Fruit fly (Drosophila melanogaster): ENCODE measurements around the gene CG15386.
A peak's percentile ranks its signal among the peaks of the same experiment; 100 is the strongest.

CG15386 gene

DNA sequence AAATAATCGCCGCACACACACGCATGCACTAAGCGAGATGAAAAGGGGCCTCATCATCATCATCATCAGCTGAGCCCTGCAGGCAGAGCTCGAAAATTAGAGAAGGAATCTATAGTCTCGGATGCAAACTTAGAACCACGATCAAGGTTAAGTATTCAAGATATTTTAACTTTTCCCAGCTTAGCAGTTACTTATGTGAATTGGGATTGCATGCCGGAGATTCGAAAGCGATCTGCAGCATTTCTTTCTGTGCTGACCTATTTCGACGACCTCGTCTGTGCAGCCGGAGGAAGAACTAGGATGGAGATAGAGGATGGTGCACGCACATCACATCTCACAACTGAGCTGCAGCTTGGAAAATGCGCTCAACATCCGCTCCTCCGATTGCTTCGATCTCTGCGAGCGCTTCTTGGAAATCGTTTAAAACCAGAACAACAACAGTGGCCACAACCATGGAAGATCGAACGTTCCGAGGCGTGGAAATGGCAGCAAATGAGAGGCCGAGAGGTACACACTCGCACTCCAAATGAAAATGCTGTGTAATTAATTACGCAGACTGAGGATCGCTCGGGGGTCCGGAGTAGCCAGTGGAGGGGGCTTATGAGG, 34.2 kb downstream of the CG15386 start (continued):
- TF ChIP-seq CG17912 (GFP tag; optimal IDR thresholded peaks at IDR 0.05) (no peak), BEAF-32 (GFP tag; optimal IDR thresholded peaks at IDR 0.05) (no peak), CG10366 (GFP tag; IDR thresholded peaks at IDR 0.05) (peak; percentile 23; the same call in 1 of the 2 replicates), CG10979 (tag; optimal IDR thresholded peaks at IDR 0.05) (peak; percentile 88), aop (GFP tag; IDR thresholded peaks at IDR 0.05) (peak; percentile 65), HLH54F (GFP tag; optimal IDR thresholded peaks at IDR 0.05) (peak; percentile 29), slou (GFP tag; optimal IDR thresholded peaks at IDR 0.05) (no peak), ase (GFP tag; IDR thresholded peaks at IDR 0.05) (no peak; the same call in 2 of the 3 replicates), Eip74EF (GFP tag; optimal IDR thresholded peaks at IDR 0.05) (no peak), CG10959 (GFP tag; IDR thresholded peaks at IDR 0.05) (peak; percentile 95), Rx (GFP tag; IDR thresholded peaks at IDR 0.05) (peak; percentile 52; the same call in 1 of the 2 replicates), CG5180 (GFP tag; optimal IDR thresholded peaks at IDR 0.05) (no peak), ssp (GFP tag; IDR thresholded peaks at IDR 0.05) (peak; percentile 38; the same call in 1 of the 2 replicates), Ssrp (tag; optimal IDR thresholded peaks at IDR 0.05) (peak; percentile 61), CG4424 (GFP tag; optimal IDR thresholded peaks at IDR 0.05) (peak; percentile 72), CG17359 (tag; optimal IDR thresholded peaks at IDR 0.05) (no peak), CG4854 (GFP tag; optimal IDR thresholded peaks at IDR 0.05) (no peak), CG13775 (GFP tag; optimal IDR thresholded peaks at IDR 0.05) (peak; percentile 72), BtbVII (GFP tag; optimal IDR thresholded peaks at IDR 0.05) (no peak), tup (GFP tag; optimal IDR thresholded peaks at IDR 0.05) (peak; percentile 35), CG10209 (GFP tag; optimal IDR thresholded peaks at IDR 0.05) (peak; percentile 54), Mes4 (GFP tag; optimal IDR thresholded peaks at IDR 0.05) (peak; percentile 58), mld (GFP tag; IDR thresholded peaks at IDR 0.05; ENCODE audit: partially characterized antibody) (no peak), CG16863 (GFP tag; optimal IDR thresholded peaks at IDR 0.05) (peak; percentile 59), CG11456 (GFP tag; IDR thresholded peaks at IDR 0.05) (no peak), sd (tag; optimal IDR thresholded peaks at IDR 0.05) (no peak), hbn (GFP tag; IDR thresholded peaks at IDR 0.05; ENCODE audit: partially characterized antibody) (no peak), Ets65A (GFP tag) (peak; percentile 95), maf-S (GFP tag; optimal IDR thresholded peaks at IDR 0.05) (no peak), Ptx1 (GFP tag; IDR thresholded peaks at IDR 0.05) (0 out of 2 replicates have a peak, but pooled peaks have one; percentile 10), en (GFP tag; optimal IDR thresholded peaks at IDR 0.05) (peak; percentile 9), Oaz (GFP tag; IDR thresholded peaks at IDR 0.05) (no peak), CG32772 (GFP tag; IDR thresholded peaks at IDR 0.05) (peak; percentile 49; the same call in 1 of the 2 replicates), nerfin-1 (tag; optimal IDR thresholded peaks at IDR 0.05) (peak; percentile 36), klu (GFP tag; IDR thresholded peaks at IDR 0.05) (no peak), Tbp (GFP tag; optimal IDR thresholded peaks at IDR 0.05) (no peak), CG7372 (GFP tag; IDR thresholded peaks at IDR 0.05) (no peak), knrl (GFP tag; IDR thresholded peaks at IDR 0.05; ENCODE audit: partially characterized antibody) (no peak), kni (GFP tag; optimal IDR thresholded peaks at IDR 0.05) (peak; percentile 20), MBD-R2 (GFP tag; IDR thresholded peaks at IDR 0.05) (no peak), Dip2 (GFP tag; IDR thresholded peaks at IDR 0.05) (no peak), CG8089 (GFP tag; optimal IDR thresholded peaks at IDR 0.05) (peak; percentile 70), CG13123 (GFP tag; optimal IDR thresholded peaks at IDR 0.05) (no peak), disco-r (GFP tag; optimal IDR thresholded peaks at IDR 0.05) (no peak), Lhr (GFP tag; optimal IDR thresholded peaks at IDR 0.05) (peak; percentile 35), Neu2 (GFP tag; optimal IDR thresholded peaks at IDR 0.05; ENCODE audit: borderline replicate concordance) (peak; percentile 14), HLH3B (GFP tag; IDR thresholded peaks at IDR 0.05) (no peak; the same call in 1 of the 2 replicates), Dref (GFP tag; IDR thresholded peaks at IDR 0.05) (no peak), CG30431 (GFP tag; optimal IDR thresholded peaks at IDR 0.05) (peak; percentile 85), CG12391 (tag; optimal IDR thresholded peaks at IDR 0.05) (peak; percentile 77)

Measured in whole organism, embryonic.